Worm (Caenorhabditis elegans) whole organism, L1 larva: Measurements from ENCODE around the gene B0294.3.

Experiments
- elt-3 ChIP-seq, 6 experiments: fragments of 150-350 bp in 1 of 6; sonication (generic microtip); optimal IDR thresholded peaks; 2 replicates each; lab custom pipeline; 2017 to 2018; ENCODE audit warnings: missing biosample characterization in 6 of 6, missing genetic modification characterization in 6 of 6, inconsistent platforms in 1 of 6
- fos-1 ChIP-seq: fragments of 150-350 bp; optimal IDR thresholded peaks from 2 replicates; lab custom pipeline; 2014; ENCODE audit warnings: missing biosample characterization, missing genetic modification characterization
- xbp-1 ChIP-seq: sonication (generic microtip); optimal IDR thresholded peaks from 2 replicates; lab custom pipeline; 2016; ENCODE audit warnings: missing genetic modification characterization, missing compliant biosample characterization

- TF ChIP-seq xbp-1 (tag; lab: Kevin White, UChicago) (no peak), elt-3 (tag; optimal IDR thresholded peaks at IDR 0.05; lab: Kevin White, UChicago) (no peak), fos-1 (no peak)
These were observed 34.2 kb upstream of the B0294.3 start for ce11 chrX:1857777-1858176.
